Fruit fly (Drosophila melanogaster): ENCODE measurements around the gene ph-p.
A peak's percentile ranks its signal among the peaks of the same experiment; 100 is the strongest.

Gene ph-p

DNA sequence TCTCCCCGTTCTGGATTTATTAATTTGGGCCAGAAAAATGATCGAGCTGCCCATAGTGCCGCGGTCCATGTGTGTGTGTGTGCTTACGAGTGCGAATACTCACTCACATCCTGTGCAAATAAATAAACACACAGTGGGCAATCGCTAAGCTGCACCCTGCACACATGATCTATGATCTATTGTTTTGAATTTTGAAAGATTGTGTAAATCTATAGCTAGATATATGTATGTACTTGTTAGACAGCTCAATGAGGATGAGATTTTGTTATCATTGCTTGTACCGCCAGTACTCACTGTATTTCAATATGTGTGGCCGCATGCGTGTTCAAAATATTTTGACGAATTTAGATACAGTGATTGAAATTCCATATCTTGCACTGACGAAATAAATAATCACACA is 55.1 kb downstream of the ph-p start (continued):
- TF ChIP-seq CG16779 (tag; optimal IDR thresholded peaks at IDR 0.05) (peak; percentile 78), Smox (GFP tag; optimal IDR thresholded peaks at IDR 0.05) (peak; percentile 80), CG7368 (GFP tag; optimal IDR thresholded peaks at IDR 0.05) (peak; percentile 82), CG1621 (tag; optimal IDR thresholded peaks at IDR 0.05) (peak; percentile 86), CG8119 (GFP tag; IDR thresholded peaks at IDR 0.05) (peak; percentile 90), CG15336 (GFP tag; IDR thresholded peaks at IDR 0.05) (peak; percentile 92), net (GFP tag; optimal IDR thresholded peaks at IDR 0.05) (peak; percentile 87), CG6163 (GFP tag; IDR thresholded peaks at IDR 0.05) (peak; percentile 94), Hr38 (GFP tag; optimal IDR thresholded peaks at IDR 0.05) (peak; percentile 67), Ets21C (GFP tag; optimal IDR thresholded peaks at IDR 0.05) (peak; percentile 85), Sox102F (GFP tag; optimal IDR thresholded peaks at IDR 0.05) (peak; percentile 81), dsx (GFP tag; optimal IDR thresholded peaks at IDR 0.05; ENCODE audit: poor library complexity, severe bottlenecking) (peak; percentile 86), CG6276 (GFP tag; optimal IDR thresholded peaks at IDR 0.05) (peak; percentile 85)

DNA sequence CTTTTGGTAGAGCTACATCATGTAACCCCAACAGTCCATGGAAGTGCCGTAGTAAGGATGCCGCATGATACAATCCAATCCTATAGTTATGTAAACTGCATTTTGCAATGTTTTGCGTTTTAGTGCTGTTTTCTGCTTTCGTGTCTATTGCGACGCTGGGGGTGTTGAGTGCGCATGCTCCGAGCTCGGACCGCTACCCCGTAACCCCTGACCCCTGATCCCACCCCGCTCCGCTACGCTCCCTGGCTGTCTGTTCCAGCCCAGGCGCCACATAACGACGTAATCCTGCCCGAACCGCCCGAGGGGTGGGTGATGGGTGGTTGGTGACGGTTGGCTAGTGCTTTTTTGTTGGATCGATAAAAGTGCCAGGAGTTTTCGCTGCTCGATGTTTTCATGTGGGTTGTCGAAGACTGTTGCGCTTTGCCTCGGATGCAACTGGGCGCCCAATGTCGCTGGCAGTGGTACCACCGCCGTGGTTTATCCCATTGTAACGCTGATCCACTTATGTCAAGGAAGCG is 56.3 kb downstream of the ph-p start:
- TF ChIP-seq Eip75B (GFP tag; optimal IDR thresholded peaks at IDR 0.05): no peak
- no peak for TF ChIP-seq Lpt (GFP tag; optimal IDR thresholded peaks at IDR 0.05)
- TF ChIP-seq CG9139 (GFP tag; optimal IDR thresholded peaks at IDR 0.05): no peak
- no peak for TF ChIP-seq CG1621 (tag; optimal IDR thresholded peaks at IDR 0.05)
- no peak for TF ChIP-seq svp (GFP tag)
- TF ChIP-seq vri (GFP tag; optimal IDR thresholded peaks at IDR 0.05): no peak
- no peak for TF ChIP-seq Ets21C (GFP tag; optimal IDR thresholded peaks at IDR 0.05)
- TF ChIP-seq CG31627 (GFP tag; optimal IDR thresholded peaks at IDR 0.05): no peak
- TF ChIP-seq achi (GFP tag; optimal IDR thresholded peaks at IDR 0.05): no peak
- no peak for TF ChIP-seq eg (GFP tag; IDR thresholded peaks at IDR 0.05)
- no peak for TF ChIP-seq Gug (GFP tag; IDR thresholded peaks at IDR 0.05)
- no peak for TF ChIP-seq Sox15 (GFP tag; optimal IDR thresholded peaks at IDR 0.05)
- TF ChIP-seq Met (GFP tag; optimal IDR thresholded peaks at IDR 0.05): no peak
- no peak for TF ChIP-seq lz (GFP tag; optimal IDR thresholded peaks at IDR 0.05)
- no peak for TF ChIP-seq OdsH (GFP tag; optimal IDR thresholded peaks at IDR 0.05)
- no peak for TF ChIP-seq CG6854 (GFP tag; optimal IDR thresholded peaks at IDR 0.05)
- no peak for TF ChIP-seq fkh (GFP tag; optimal IDR thresholded peaks at IDR 0.05)
- no peak for TF ChIP-seq salr (GFP tag; optimal IDR thresholded peaks at IDR 0.05)

DNA sequence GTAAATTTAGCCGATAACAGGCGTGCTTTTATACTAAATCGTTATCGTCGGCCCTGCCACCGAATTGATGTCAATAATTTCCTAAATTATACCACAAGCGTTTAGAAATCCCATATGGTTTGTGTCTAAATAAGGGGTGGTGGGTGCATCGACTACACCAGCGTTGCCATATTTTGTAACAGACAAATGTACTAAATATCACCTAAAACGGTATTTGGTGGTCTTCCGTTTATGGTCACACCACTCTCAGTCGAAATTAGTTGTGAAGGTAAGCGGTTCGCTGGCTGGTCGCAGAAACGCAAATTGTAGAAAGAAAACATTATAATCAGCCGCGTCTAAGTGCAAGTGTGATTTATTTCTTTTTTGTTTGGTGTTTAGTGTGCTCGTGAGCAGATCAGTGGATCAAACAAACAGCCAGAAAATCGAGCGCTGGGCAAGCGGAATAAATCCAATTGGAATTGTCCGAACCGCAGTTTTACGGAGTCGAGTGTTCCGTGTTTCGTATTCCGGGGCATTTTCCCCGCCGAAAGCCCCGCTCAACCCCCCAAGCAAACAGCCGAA is 57.7 kb downstream of the ph-p start, which contains the start of the genes CG16903 and Unc-76:
Gene CG16903, minus strand, starts transcription at position 39 of the 561 bp plus-strand sequence.
Gene Unc-76, plus strand, starts transcription at position 244 of the 561 bp plus-strand sequence.
- TF ChIP-seq esn (GFP tag; optimal IDR thresholded peaks at IDR 0.05) (peak; percentile 17), dac (GFP tag; optimal IDR thresholded peaks at IDR 0.05) (no peak), Hr39 (GFP tag; optimal IDR thresholded peaks at IDR 0.05) (no peak), CG31627 (GFP tag; optimal IDR thresholded peaks at IDR 0.05) (no peak), CG6854 (GFP tag; optimal IDR thresholded peaks at IDR 0.05) (peak; percentile 85), fd85E (GFP tag; optimal IDR thresholded peaks at IDR 0.05) (no peak), CG11902 (GFP tag; optimal IDR thresholded peaks at IDR 0.05) (no peak), CG3919 (GFP tag; optimal IDR thresholded peaks at IDR 0.05) (peak; percentile 6), Eip78C (GFP tag) (peak; percentile 83), CG32006 (GFP tag; optimal IDR thresholded peaks at IDR 0.05) (no peak), CG11762 (GFP tag; optimal IDR thresholded peaks at IDR 0.05; ENCODE audit: insufficient read depth) (no peak), CG4318 (GFP tag; optimal IDR thresholded peaks at IDR 0.05) (no peak), OdsH (GFP tag; optimal IDR thresholded peaks at IDR 0.05) (no peak), CG34406 (GFP tag; optimal IDR thresholded peaks at IDR 0.05) (no peak), Eip93F (GFP tag; optimal IDR thresholded peaks at IDR 0.05) (no peak), pdm3 (GFP tag; optimal IDR thresholded peaks at IDR 0.05) (no peak), Hr4 (GFP tag; optimal IDR thresholded peaks at IDR 0.05) (no peak), cyc (GFP tag; optimal IDR thresholded peaks at IDR 0.05) (no peak), Eip75B (GFP tag; optimal IDR thresholded peaks at IDR 0.05) (no peak), Smox (GFP tag; optimal IDR thresholded peaks at IDR 0.05) (no peak), eg (GFP tag; IDR thresholded peaks at IDR 0.05) (0 out of 3 replicates have a peak, but pooled peaks have one; percentile 7), topi (GFP tag; optimal IDR thresholded peaks at IDR 0.05) (no peak), CG16779 (tag; optimal IDR thresholded peaks at IDR 0.05) (peak; percentile 25), Hr38 (GFP tag; optimal IDR thresholded peaks at IDR 0.05) (no peak), Sox102F (GFP tag; optimal IDR thresholded peaks at IDR 0.05) (no peak), dsx (GFP tag; optimal IDR thresholded peaks at IDR 0.05; ENCODE audit: poor library complexity, severe bottlenecking) (peak; percentile 59), CG8119 (GFP tag; IDR thresholded peaks at IDR 0.05) (peak; percentile 34; the same call in 1 of the 3 replicates), Sox14 (GFP tag; optimal IDR thresholded peaks at IDR 0.05) (peak; percentile 32), CG11294 (GFP tag; IDR thresholded peaks at IDR 0.05) (no peak), vri (GFP tag; optimal IDR thresholded peaks at IDR 0.05) (peak; percentile 51), achi (GFP tag; optimal IDR thresholded peaks at IDR 0.05) (no peak), CG6163 (GFP tag; IDR thresholded peaks at IDR 0.05) (0 out of 3 replicates have a peak, but pooled peaks have one; percentile 26)

Data from whole organism, prepupa.